Worm (Caenorhabditis elegans): ENCODE data around the gene sec-15.

The sec-15 gene

DNA sequence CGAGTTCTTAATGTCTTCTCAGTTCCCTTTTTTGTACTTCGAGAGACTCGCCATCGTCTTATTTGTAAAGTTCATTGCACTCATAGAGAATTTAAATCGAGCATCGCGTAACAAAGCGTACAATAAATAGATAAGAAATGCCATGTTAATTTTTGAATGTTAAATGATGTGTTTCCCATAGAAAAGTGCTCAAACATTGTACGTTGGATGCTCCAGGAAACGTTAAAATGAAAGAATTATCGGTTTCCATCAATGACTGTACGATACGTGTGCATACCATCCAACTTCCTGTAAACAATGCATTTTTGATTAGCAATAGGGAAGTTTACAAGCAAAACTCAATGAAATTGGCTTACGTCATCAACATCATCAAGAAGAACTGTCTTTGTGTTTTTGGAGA lies 14.9 kb downstream of the sec-15 start:
- TF ChIP-seq gei-8 (GFP tag; optimal IDR thresholded peaks at IDR 0.05) = no peak
- no peak for TF ChIP-seq duxl-1 (tag; optimal IDR thresholded peaks at IDR 0.05; ENCODE audit: poor library complexity)
- no peak for TF ChIP-seq ztf-11 (tag; optimal IDR thresholded peaks at IDR 0.05)
- TF ChIP-seq ceh-20 (GFP tag; IDR thresholded peaks at IDR 0.05) = no peak; the same call in 1 of the 2 replicates
- no peak for TF ChIP-seq ceh-28 (tag; optimal IDR thresholded peaks at IDR 0.05)
- no peak for TF ChIP-seq mxl-2 (GFP tag; conservative IDR thresholded peaks at IDR 0.05)
- TF ChIP-seq jun-1 (tag; optimal IDR thresholded peaks at IDR 0.05) = no peak
- TF ChIP-seq hlh-11 (tag; optimal IDR thresholded peaks at IDR 0.05) = peak; percentile 25
- TF ChIP-seq dpl-1 (GFP tag; optimal IDR thresholded peaks at IDR 0.05) = no peak
- no peak for TF ChIP-seq F37D6.2 (tag; optimal IDR thresholded peaks at IDR 0.05)
- no peak for TF ChIP-seq ceh-82 (tag; optimal IDR thresholded peaks at IDR 0.05)
- no peak for TF ChIP-seq unc-130 (GFP tag; optimal IDR thresholded peaks at IDR 0.05)
- no peak for TF ChIP-seq ama-1 (optimal IDR thresholded peaks at IDR 0.05)
- TF ChIP-seq nhr-42 (GFP tag; IDR thresholded peaks at IDR 0.05) = no peak
- TF ChIP-seq ceh-44 (GFP tag; IDR thresholded peaks at IDR 0.05) = no peak
- TF ChIP-seq F44E2.7 (GFP tag; IDR thresholded peaks at IDR 0.05) = no peak
- peak; percentile 31; the same call in 1 of the 2 replicates for TF ChIP-seq php-3 (GFP tag; IDR thresholded peaks at IDR 0.05)
- no peak for TF ChIP-seq lin-13 (GFP tag; optimal IDR thresholded peaks at IDR 0.05)
- TF ChIP-seq dmd-9 (GFP tag; IDR thresholded peaks at IDR 0.05) = no peak
- no peak for TF ChIP-seq Y48G9A.11 (GFP tag; IDR thresholded peaks at IDR 0.05)
- no peak for TF ChIP-seq egl-43 (GFP tag; IDR thresholded peaks at IDR 0.05)
- TF ChIP-seq nhr-48 (tag; optimal IDR thresholded peaks at IDR 0.05) = no peak
- TF ChIP-seq vab-7 (GFP tag; IDR thresholded peaks at IDR 0.05) = no peak
- TF ChIP-seq daf-8 (GFP tag; IDR thresholded peaks at IDR 0.05) = no peak
- peak; percentile 55 for TF ChIP-seq dve-1 (tag; optimal IDR thresholded peaks at IDR 0.05; ENCODE audit: insufficient read depth)
- TF ChIP-seq unc-39 (tag; optimal IDR thresholded peaks at IDR 0.05) = no peak
- TF ChIP-seq nhr-11 (tag; optimal IDR thresholded peaks at IDR 0.05) = no peak
- TF ChIP-seq spr-1 (tag; optimal IDR thresholded peaks at IDR 0.05) = no peak
- TF ChIP-seq zip-2 (tag; optimal IDR thresholded peaks at IDR 0.05) = no peak
- TF ChIP-seq mxl-3 (GFP tag; optimal IDR thresholded peaks at IDR 0.05) = no peak
- no peak for TF ChIP-seq lin-1 (GFP tag; IDR thresholded peaks at IDR 0.05)
- no peak for TF ChIP-seq nhr-77 (tag; optimal IDR thresholded peaks at IDR 0.05)
- no peak for TF ChIP-seq zip-11 (GFP tag; IDR thresholded peaks at IDR 0.05)
- peak; percentile 5 for TF ChIP-seq nhr-28 (tag; optimal IDR thresholded peaks at IDR 0.05)
- no peak for TF ChIP-seq nhr-25 (tag; optimal IDR thresholded peaks at IDR 0.05; ENCODE audit: borderline replicate concordance, insufficient read depth)
- TF ChIP-seq dmd-8 (GFP tag; IDR thresholded peaks at IDR 0.05) = no peak
- no peak for TF ChIP-seq nhr-41 (GFP tag; IDR thresholded peaks at IDR 0.05)
- TF ChIP-seq arid-1 (GFP tag; conservative IDR thresholded peaks at IDR 0.05) = no peak
- TF ChIP-seq lin-29 (GFP tag; IDR thresholded peaks at IDR 0.05) = no peak
- TF ChIP-seq aha-1 (tag) = peak; percentile 40
- no peak for TF ChIP-seq saeg-2 (GFP tag; IDR thresholded peaks at IDR 0.05)
- TF ChIP-seq snpc-1.2 (GFP tag; IDR thresholded peaks at IDR 0.05) = no peak
- no peak for TF ChIP-seq unc-62 (GFP tag; optimal IDR thresholded peaks at IDR 0.05 in 1 of 2)
- TF ChIP-seq unc-62 (tag; optimal IDR thresholded peaks at IDR 0.05) = no peak
- no peak for TF ChIP-seq nhr-102 (tag; optimal IDR thresholded peaks at IDR 0.05)
- TF ChIP-seq T20F7.1 (GFP tag; optimal IDR thresholded peaks at IDR 0.05) = no peak
- TF ChIP-seq T26A8.4 (GFP tag; IDR thresholded peaks at IDR 0.05) = no peak
- TF ChIP-seq daf-16 (GFP tag; optimal IDR thresholded peaks at IDR 0.05) = no peak
- peak; percentile 74 for TF ChIP-seq daf-16 (tag; optimal IDR thresholded peaks at IDR 0.05)
- TF ChIP-seq daf-19 (GFP tag; conservative IDR thresholded peaks at IDR 0.05) = no peak
- peak in 1 of 2 experiments; percentile 2 for TF ChIP-seq lsy-2 (tag; optimal IDR thresholded peaks at IDR 0.05)
- TF ChIP-seq pqm-1 (tag; optimal IDR thresholded peaks at IDR 0.05) = peak; percentile 92
- TF ChIP-seq zag-1 (tag; optimal IDR thresholded peaks at IDR 0.05) = no peak
- no peak for TF ChIP-seq ZK337.2 (GFP tag; IDR thresholded peaks at IDR 0.05)
